Fruit fly (Drosophila melanogaster) whole organism, adult: ENCODE results near the gene CG7906.

Experiments used
- CG14711 ChIP-seq: fragments of 200-800 bp; sonication (Bioruptor generic); optimal IDR thresholded peaks from 2 replicates; lab custom pipeline; 2018; ENCODE audit warnings: missing biosample characterization, mild to moderate bottlenecking, missing genetic modification characterization, moderate library complexity
- CG1620 ChIP-seq: fragments of 200-800 bp; sonication (Bioruptor generic); optimal IDR thresholded peaks from 2 replicates; lab custom pipeline; 2016; ENCODE audit warnings: missing biosample characterization, missing genetic modification characterization
- CG5204 ChIP-seq: fragments of 200-800 bp; sonication (Bioruptor generic); optimal IDR thresholded peaks from 2 replicates; lab custom pipeline; 2016; ENCODE audit warnings: missing biosample characterization, missing genetic modification characterization
- kay ChIP-seq: fragments of 200-800 bp; sonication (Bioruptor generic); peaks from one replicate; lab custom pipeline; 2016; ENCODE audit warnings: missing biosample characterization, missing genetic modification characterization, borderline replicate concordance
- pad ChIP-seq: fragments of 200-800 bp; sonication (Bioruptor generic); optimal IDR thresholded peaks from 3 replicates; lab custom pipeline; 2017; ENCODE audit warnings: missing biosample characterization, missing genetic modification characterization, mild to moderate bottlenecking, moderate library complexity, missing genetic modification reagents
- toe ChIP-seq: fragments of 200-800 bp; sonication (Bioruptor generic); optimal IDR thresholded peaks from 2 replicates; lab custom pipeline; 2016; ENCODE audit warnings: missing biosample characterization, missing genetic modification characterization

dm6 chr3L:14241065-14241464, 4.6 kb downstream of the CG7906 start:
- TF ChIP-seq CG5204 (GFP tag; lab: Kevin White, UChicago): no peak
- TF ChIP-seq pad: no peak
- TF ChIP-seq kay (GFP tag; lab: Kevin White, UChicago): no peak
- no peak for TF ChIP-seq CG14711 (tag; lab: Kevin White, UChicago)
- TF ChIP-seq CG1620 (GFP tag; lab: Kevin White, UChicago): no peak
- no peak for TF ChIP-seq toe (GFP tag; lab: Kevin White, UChicago)
